Worm (Caenorhabditis elegans) whole organism, midembryonic: Measurements from ENCODE around the gene col-120.

ENCODE experiments used
- flt-1 ChIP-seq: fragments of 200-800 bp; sonication (Bioruptor generic); IDR thresholded peaks from 2 replicates; pipeline ENCODE4 v1.3.6; 2022; ENCODE audit warnings: missing genetic modification characterization, missing compliant biosample characterization
- klf-2 ChIP-seq: fragments of 200-800 bp; sonication (Bioruptor generic); conservative IDR thresholded peaks from 2 replicates; pipeline ENCODE4 v1.3.6; 2022; ENCODE audit warnings: missing genetic modification reagents, missing genetic modification characterization, missing compliant biosample characterization
- tab-1 ChIP-seq: fragments of 200-800 bp; sonication (Bioruptor generic); IDR thresholded peaks from 2 replicates; pipeline ENCODE4 v1.3.6; 2022; ENCODE audit warnings: missing genetic modification characterization, missing compliant biosample characterization

ce11 chrIV:9251079-9251478, 10.5 kb downstream of the col-120 start, which contains the start of gene Y11D7A.8:
- TF ChIP-seq tab-1 (GFP tag; lab: Robert Waterston, UW) = no peak
- no peak for TF ChIP-seq klf-2
- no peak for TF ChIP-seq flt-1 (GFP tag; lab: Robert Waterston, UW)
